Worm (Caenorhabditis elegans) whole organism, mixed stage, embryonic: ENCODE results near the gene F35G2.1.

ENCODE experiments used
- ces-1 ChIP-seq: fragments of 150-350 bp; optimal IDR thresholded peaks from 2 replicates; lab custom pipeline; 2014; ENCODE audit warnings: missing biosample characterization, missing genetic modification reagents, missing genetic modification characterization
- drap-1 ChIP-seq: fragments of 200-800 bp; sonication (Bioruptor generic); optimal IDR thresholded peaks from 3 replicates; lab custom pipeline; 2018; ENCODE audit warnings: mild to moderate bottlenecking, missing genetic modification characterization, missing compliant biosample characterization
- elt-1 ChIP-seq: sonication (generic microtip); optimal IDR thresholded peaks from 2 replicates; lab custom pipeline; 2017; ENCODE audit warnings: missing genetic modification characterization, mild to moderate bottlenecking, missing compliant biosample characterization, antibody characterized with exemption, moderate library complexity, borderline replicate concordance; ENCODE audit not compliant: insufficient read depth
- elt-3 ChIP-seq: fragments of 150-350 bp; optimal IDR thresholded peaks from 2 replicates; lab custom pipeline; 2014; ENCODE audit warnings: missing biosample characterization, missing genetic modification characterization
- lin-32 ChIP-seq: fragments of 200-800 bp; sonication (Bioruptor generic); optimal IDR thresholded peaks from 2 replicates; lab custom pipeline; 2018; ENCODE audit warnings: mild to moderate bottlenecking, missing genetic modification characterization, missing compliant biosample characterization
- mab-5 ChIP-seq: fragments of 150-350 bp; optimal IDR thresholded peaks from 2 replicates; lab custom pipeline; 2014; ENCODE audit warnings: missing biosample characterization, missing genetic modification characterization
- mep-1 ChIP-seq: fragments of 150-350 bp; optimal IDR thresholded peaks from 2 replicates; lab custom pipeline; 2017; ENCODE audit warnings: missing biosample characterization, missing genetic modification reagents, missing genetic modification characterization, inconsistent platforms
- nhr-237 ChIP-seq: fragments of 150-350 bp; optimal IDR thresholded peaks from 2 replicates; lab custom pipeline; 2014; ENCODE audit warnings: missing biosample characterization, missing genetic modification characterization
- nhr-76 ChIP-seq: sonication (generic microtip); optimal IDR thresholded peaks from 2 replicates; lab custom pipeline; 2017; ENCODE audit warnings: missing biosample characterization, missing genetic modification characterization
- pha-4 ChIP-seq: fragments of 150-350 bp; optimal IDR thresholded peaks from 2 replicates; lab custom pipeline; 2018; ENCODE audit warnings: missing biosample characterization, missing genetic modification reagents, missing genetic modification characterization
- sem-2 ChIP-seq: fragments of 200-800 bp; sonication (Bioruptor generic); optimal IDR thresholded peaks from 2 replicates; lab custom pipeline; 2018; ENCODE audit warnings: mild to moderate bottlenecking, missing genetic modification characterization, missing compliant biosample characterization
- unc-39 ChIP-seq: fragments of 150-350 bp; optimal IDR thresholded peaks from 2 replicates; lab custom pipeline; 2014; ENCODE audit warnings: missing biosample characterization, missing genetic modification characterization
- unc-62 ChIP-seq: fragments of 150-350 bp; optimal IDR thresholded peaks from 2 replicates; lab custom pipeline; 2014; ENCODE audit warnings: missing biosample characterization, missing genetic modification reagents, missing genetic modification characterization
- ztf-11 ChIP-seq: fragments of 150-350 bp; optimal IDR thresholded peaks from 2 replicates; lab custom pipeline; 2014; ENCODE audit warnings: missing biosample characterization, missing genetic modification characterization

ce11 chrIV:12208984-12209676, 6.1 kb downstream of the F35G2.1 start, which contains the start of the genes marb-1 and F35G2.3:
- TF ChIP-seq sem-2 (no peak), nhr-237 (no peak), unc-62 (no peak), pha-4 (tag; lab: Kevin White, UChicago) (no peak), unc-39 (tag; lab: Kevin White, UChicago) (no peak), ztf-11 (tag; lab: Kevin White, UChicago) (no peak), elt-1 (tag; lab: Kevin White, UChicago) (no peak), lin-32 (GFP tag; lab: Kevin White, UChicago) (no peak), ces-1 (GFP tag; lab: Kevin White, UChicago) (no peak), mep-1 (tag; lab: Kevin White, UChicago) (peak; percentile 14), drap-1 (GFP tag; lab: Kevin White, UChicago) (no peak), nhr-76 (tag; lab: Kevin White, UChicago) (no peak), mab-5 (tag; lab: Kevin White, UChicago) (no peak), elt-3 (tag; lab: Kevin White, UChicago) (no peak)
